Worm (Caenorhabditis elegans) whole organism, young adult: ENCODE results near the gene rha-2.

Experiments
- B0019.2 ChIP-seq: fragments of 200-800 bp; sonication (Bioruptor generic); conservative IDR thresholded peaks from 2 replicates; pipeline ENCODE4 v1.3.6; 2022; ENCODE audit warnings: missing genetic modification reagents, missing genetic modification characterization, missing compliant biosample characterization
- B0261.1 ChIP-seq: sonication (generic microtip); optimal IDR thresholded peaks from 2 replicates; lab custom pipeline; 2016; ENCODE audit warnings: mild to moderate bottlenecking, missing genetic modification characterization, moderate library complexity, missing compliant biosample characterization
- C17E4.6 ChIP-seq: fragments of 200-800 bp; sonication (Bioruptor generic); IDR thresholded peaks from 2 replicates; pipeline ENCODE4 v1.3.6; 2022; ENCODE audit warnings: missing genetic modification reagents, missing genetic modification characterization, missing compliant biosample characterization
- F10E7.11 ChIP-seq: sonication (generic microtip); optimal IDR thresholded peaks from 2 replicates; lab custom pipeline; 2017; ENCODE audit warnings: mild to moderate bottlenecking, missing genetic modification characterization, moderate library complexity, missing compliant biosample characterization
- F22D6.2 ChIP-seq: sonication (generic microtip); optimal IDR thresholded peaks from 2 replicates; lab custom pipeline; 2016; ENCODE audit warnings: mild to moderate bottlenecking, missing genetic modification characterization, missing compliant biosample characterization
- F23B12.7 ChIP-seq: sonication (generic microtip); optimal IDR thresholded peaks from 2 replicates; lab custom pipeline; 2017; ENCODE audit warnings: missing genetic modification characterization, mild to moderate bottlenecking, missing compliant biosample characterization, antibody characterized with exemption, moderate library complexity; ENCODE audit not compliant: insufficient read depth
- F37B4.10 ChIP-seq: fragments of 200-800 bp; sonication (Bioruptor generic); IDR thresholded peaks from 2 replicates; pipeline ENCODE4 v1.3.6; 2022; ENCODE audit warnings: missing genetic modification characterization, missing compliant biosample characterization
- F49E8.2 ChIP-seq: sonication (generic microtip); optimal IDR thresholded peaks from 3 replicates; lab custom pipeline; 2017; ENCODE audit warnings: missing genetic modification characterization, mild to moderate bottlenecking, missing compliant biosample characterization, antibody characterized with exemption, moderate library complexity; ENCODE audit not compliant: insufficient read depth
- F52B5.7 ChIP-seq: sonication (generic microtip); optimal IDR thresholded peaks from 2 replicates; lab custom pipeline; 2016; ENCODE audit warnings: mild to moderate bottlenecking, missing genetic modification characterization, missing compliant biosample characterization
- F57C9.4 ChIP-seq: sonication (generic microtip); optimal IDR thresholded peaks from 2 replicates; lab custom pipeline; 2017; ENCODE audit warnings: mild to moderate bottlenecking, missing genetic modification characterization, missing compliant biosample characterization
- K11D2.4 ChIP-seq: fragments of 200-800 bp; sonication (Bioruptor generic); IDR thresholded peaks from 2 replicates; pipeline ENCODE4 v1.3.6; 2022; ENCODE audit warnings: missing genetic modification reagents, missing genetic modification characterization, missing compliant biosample characterization
- T07F8.4 ChIP-seq: sonication (generic microtip); optimal IDR thresholded peaks from 2 replicates; lab custom pipeline; 2016; ENCODE audit warnings: mild to moderate bottlenecking, missing genetic modification characterization, moderate library complexity, missing compliant biosample characterization
- Y53G8AR.9 ChIP-seq: fragments of 200-800 bp; sonication (Bioruptor generic); conservative IDR thresholded peaks from 2 replicates; pipeline ENCODE4 v1.3.6; 2022; ENCODE audit warnings: missing genetic modification reagents, missing genetic modification characterization, missing compliant biosample characterization
- attf-6 ChIP-seq: fragments of 200-800 bp; sonication (Bioruptor generic); IDR thresholded peaks from 2 replicates; pipeline ENCODE4 v1.3.6; 2022; ENCODE audit warnings: missing genetic modification reagents, missing genetic modification characterization, missing compliant biosample characterization
- bed-2 ChIP-seq: fragments of 200-800 bp; sonication (Bioruptor generic); IDR thresholded peaks from 2 replicates; pipeline ENCODE4 v1.3.6; 2022; ENCODE audit warnings: missing genetic modification reagents, missing genetic modification characterization, missing compliant biosample characterization
- ceh-100 ChIP-seq: fragments of 200-800 bp; sonication (Bioruptor generic); IDR thresholded peaks from 2 replicates; pipeline ENCODE4 v1.3.6; 2022; ENCODE audit warnings: missing genetic modification reagents, missing genetic modification characterization, missing compliant biosample characterization
- ceh-27 ChIP-seq: fragments of 200-800 bp; sonication (Bioruptor generic); optimal IDR thresholded peaks from 2 replicates; lab custom pipeline; 2018; ENCODE audit warnings: mild to moderate bottlenecking, missing genetic modification characterization, moderate library complexity, missing compliant biosample characterization
- ceh-58 ChIP-seq: fragments of 200-800 bp; sonication (Bioruptor generic); IDR thresholded peaks from 2 replicates; pipeline ENCODE4 v1.3.6; 2022; ENCODE audit warnings: missing genetic modification characterization, missing compliant biosample characterization
- dox-1 ChIP-seq: fragments of 200-800 bp; sonication (Bioruptor generic); IDR thresholded peaks from 2 replicates; pipeline ENCODE4 v1.3.6; 2022; ENCODE audit warnings: missing genetic modification reagents, missing genetic modification characterization, missing compliant biosample characterization
- egl-44 ChIP-seq: fragments of 200-800 bp; sonication (Bioruptor generic); IDR thresholded peaks from 2 replicates; pipeline ENCODE4 v1.3.6; 2022; ENCODE audit warnings: missing genetic modification reagents, missing genetic modification characterization, missing compliant biosample characterization
- fkh-3 ChIP-seq: sonication (generic microtip); optimal IDR thresholded peaks from 2 replicates; lab custom pipeline; 2016; ENCODE audit warnings: mild to moderate bottlenecking, missing genetic modification characterization, missing compliant biosample characterization
- gei-17 ChIP-seq: fragments of 200-800 bp; sonication (Bioruptor generic); optimal IDR thresholded peaks from 2 replicates; lab custom pipeline; 2018; ENCODE audit warnings: mild to moderate bottlenecking, missing genetic modification characterization, missing compliant biosample characterization
- hlh-12 ChIP-seq: sonication (generic microtip); optimal IDR thresholded peaks from 2 replicates; lab custom pipeline; 2016; ENCODE audit warnings: missing genetic modification characterization, missing compliant biosample characterization
- hmg-1.2 ChIP-seq: fragments of 200-800 bp; sonication (Bioruptor generic); IDR thresholded peaks from 2 replicates; pipeline ENCODE4 v1.3.6; 2022; ENCODE audit warnings: missing genetic modification reagents, missing genetic modification characterization, missing compliant biosample characterization
- let-607 ChIP-seq, 2 experiments: fragments of 200-800 bp in 1 of 2; sonication (Bioruptor generic) in 1 of 2; sonication (generic microtip) in 1 of 2; optimal IDR thresholded peaks; 2 replicates each; lab custom pipeline; 2016 to 2018; ENCODE audit warnings: mild to moderate bottlenecking in 2 of 2, missing compliant biosample characterization in 2 of 2, missing genetic modification characterization in 2 of 2, moderate library complexity in 2 of 2, missing genotype in 1 of 2
- lin-35 ChIP-seq, 3 experiments: fragments of 150-350 bp in 2 of 3; sonication (generic microtip) in 1 of 3; optimal IDR thresholded peaks; 2 replicates each; lab custom pipeline; 2014 to 2018; ENCODE audit warnings: missing biosample characterization in 3 of 3, missing genetic modification characterization in 3 of 3, missing genetic modification reagents in 3 of 3
- lsl-1 ChIP-seq: fragments of 200-800 bp; sonication (Bioruptor generic); optimal IDR thresholded peaks from 2 replicates; lab custom pipeline; 2018; ENCODE audit warnings: mild to moderate bottlenecking, missing genetic modification characterization, moderate library complexity, missing compliant biosample characterization
- lsy-27 ChIP-seq: sonication (generic microtip); optimal IDR thresholded peaks from 2 replicates; lab custom pipeline; 2017; ENCODE audit warnings: missing genetic modification characterization, mild to moderate bottlenecking, missing compliant biosample characterization, antibody characterized with exemption, missing genotype, borderline replicate concordance; ENCODE audit not compliant: insufficient read depth
- madf-3 ChIP-seq: fragments of 200-800 bp; sonication (Bioruptor generic); IDR thresholded peaks from 2 replicates; pipeline ENCODE4 v1.3.6; 2022; ENCODE audit warnings: missing genetic modification reagents, missing genetic modification characterization, missing compliant biosample characterization
- madf-6 ChIP-seq: fragments of 200-800 bp; sonication (Bioruptor generic); IDR thresholded peaks from 2 replicates; pipeline ENCODE4 v1.3.6; 2022; ENCODE audit warnings: missing genetic modification reagents, missing genetic modification characterization, missing compliant biosample characterization
- mes-4 ChIP-seq: sonication (generic microtip); optimal IDR thresholded peaks from 2 replicates; lab custom pipeline; 2016; ENCODE audit warnings: missing genotype, missing genetic modification characterization, missing compliant biosample characterization
- mxl-1 ChIP-seq: sonication (generic microtip); optimal IDR thresholded peaks from 2 replicates; lab custom pipeline; 2016; ENCODE audit warnings: missing genetic modification characterization, missing compliant biosample characterization
- nfya-1 ChIP-seq: sonication (generic microtip); optimal IDR thresholded peaks from 2 replicates; lab custom pipeline; 2017; ENCODE audit warnings: antibody characterized with exemption, missing compliant biosample characterization, missing genetic modification characterization, borderline replicate concordance; ENCODE audit not compliant: insufficient read depth
- nfya-2 ChIP-seq: fragments of 200-800 bp; sonication (Bioruptor generic); IDR thresholded peaks from 2 replicates; pipeline ENCODE4 v1.3.6; 2022; ENCODE audit warnings: missing genetic modification reagents, missing genetic modification characterization, missing compliant biosample characterization
- nfyb-1 ChIP-seq: fragments of 200-800 bp; sonication (Bioruptor generic); IDR thresholded peaks from 2 replicates; pipeline ENCODE4 v1.3.6; 2022; ENCODE audit warnings: missing genetic modification reagents, missing genetic modification characterization, missing compliant biosample characterization
- nhr-90 ChIP-seq: sonication (generic microtip); optimal IDR thresholded peaks from 2 replicates; lab custom pipeline; 2016; ENCODE audit warnings: missing genotype, mild to moderate bottlenecking, missing genetic modification characterization, missing compliant biosample characterization
- pbrm-1 ChIP-seq: fragments of 200-800 bp; sonication (Bioruptor generic); IDR thresholded peaks from 2 replicates; pipeline ENCODE4 v1.3.6; 2022; ENCODE audit warnings: missing genetic modification reagents, missing genetic modification characterization, missing compliant biosample characterization
- sdz-38 ChIP-seq: sonication (generic microtip); optimal IDR thresholded peaks from 2 replicates; lab custom pipeline; 2016; ENCODE audit warnings: missing genotype, missing genetic modification characterization, missing compliant biosample characterization
- snpc-1.3 ChIP-seq: sonication (generic microtip); optimal IDR thresholded peaks from 2 replicates; lab custom pipeline; 2017; ENCODE audit warnings: missing genetic modification characterization, mild to moderate bottlenecking, missing compliant biosample characterization, antibody characterized with exemption, moderate library complexity, missing genotype, missing genetic modification reagents; ENCODE audit not compliant: insufficient read depth
- somi-1 ChIP-seq: fragments of 200-800 bp; sonication (Bioruptor generic); optimal IDR thresholded peaks from 2 replicates; lab custom pipeline; 2018; ENCODE audit warnings: mild to moderate bottlenecking, missing genetic modification characterization, missing compliant biosample characterization
- tbx-9 ChIP-seq: sonication (generic microtip); optimal IDR thresholded peaks from 2 replicates; lab custom pipeline; 2016; ENCODE audit warnings: borderline replicate concordance, missing genetic modification characterization, inconsistent platforms, missing compliant biosample characterization
- tlf-1 ChIP-seq: fragments of 200-800 bp; sonication (Bioruptor generic); optimal IDR thresholded peaks from 2 replicates; lab custom pipeline; 2018; ENCODE audit warnings: mild to moderate bottlenecking, missing genetic modification characterization, missing compliant biosample characterization
- xnd-1 ChIP-seq: sonication (generic microtip); optimal IDR thresholded peaks from 2 replicates; lab custom pipeline; 2016; ENCODE audit warnings: missing genotype, missing genetic modification reagents, missing genetic modification characterization, missing compliant biosample characterization
- zfh-2 ChIP-seq: fragments of 200-800 bp; sonication (Bioruptor generic); conservative IDR thresholded peaks from 2 replicates; pipeline ENCODE4 v1.3.6; 2022; ENCODE audit warnings: missing genetic modification reagents, missing genetic modification characterization, missing compliant biosample characterization
- zim-3 ChIP-seq: sonication (generic microtip); optimal IDR thresholded peaks from 2 replicates; lab custom pipeline; 2017; ENCODE audit warnings: mild to moderate bottlenecking, missing genetic modification characterization, moderate library complexity, missing compliant biosample characterization
- ztf-18 ChIP-seq: sonication (generic microtip); optimal IDR thresholded peaks from 2 replicates; lab custom pipeline; 2016; ENCODE audit warnings: missing genotype, mild to moderate bottlenecking, missing genetic modification characterization, missing compliant biosample characterization
- ztf-25 ChIP-seq: fragments of 200-800 bp; sonication (Bioruptor generic); IDR thresholded peaks from 2 replicates; pipeline ENCODE4 v1.3.6; 2022; ENCODE audit warnings: missing genetic modification reagents, missing genetic modification characterization, missing compliant biosample characterization
- ztf-3 ChIP-seq: fragments of 200-800 bp; sonication (Bioruptor generic); optimal IDR thresholded peaks from 2 replicates; lab custom pipeline; 2018; ENCODE audit warnings: mild to moderate bottlenecking, missing genetic modification characterization, missing compliant biosample characterization

Gene rha-2

DNA sequence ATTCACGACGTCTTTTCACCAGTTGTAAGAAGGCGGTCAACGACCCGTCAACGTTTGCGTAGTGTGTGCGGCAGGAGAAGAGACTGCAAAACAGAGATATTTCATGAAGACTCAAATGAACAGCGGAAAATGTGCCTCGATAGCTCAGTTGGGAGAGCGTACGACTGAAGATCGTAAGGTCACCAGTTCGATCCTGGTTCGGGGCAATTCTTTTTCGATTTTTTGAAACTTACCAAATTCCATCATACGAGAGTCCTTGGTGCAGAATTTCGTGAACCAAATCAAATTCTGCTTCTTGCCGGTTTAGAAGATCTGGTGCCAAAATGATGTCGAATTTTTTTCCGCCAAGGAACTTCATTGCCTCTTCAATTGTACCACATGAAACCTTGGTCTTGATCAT is 38.6 kb upstream of the rha-2 start (continued):
- no peak for TF ChIP-seq bed-2 (GFP tag; lab: Robert Waterston, UW)
- peak in 1 of 3 experiments; percentile 60 for TF ChIP-seq lin-35 (GFP tag; optimal IDR thresholded peaks at IDR 0.05; lab: Kevin White, UChicago)
- TF ChIP-seq nfyb-1 (GFP tag; lab: Robert Waterston, UW), result peak; percentile 48; the same call in 1 of the 2 replicates
- TF ChIP-seq gei-17 (GFP tag; lab: Kevin White, UChicago), result no peak
- peak; percentile 75 for TF ChIP-seq egl-44 (GFP tag; lab: Robert Waterston, UW)
- TF ChIP-seq hmg-1.2 (GFP tag; lab: Robert Waterston, UW), result peak; percentile 64
- TF ChIP-seq K11D2.4 (GFP tag; lab: Robert Waterston, UW), result peak; percentile 52; the same call in 1 of the 2 replicates
- peak; percentile 20 for TF ChIP-seq ztf-18
- TF ChIP-seq mes-4 (tag; lab: Kevin White, UChicago), result no peak
- TF ChIP-seq tbx-9 (tag; lab: Kevin White, UChicago), result no peak
- no peak for TF ChIP-seq ztf-3 (GFP tag; lab: Kevin White, UChicago)
- peak; percentile 39 for TF ChIP-seq F52B5.7
- TF ChIP-seq ceh-58 (GFP tag; lab: Robert Waterston, UW), result no peak
- no peak for TF ChIP-seq F49E8.2 (tag; lab: Kevin White, UChicago)
- no peak for TF ChIP-seq fkh-3
- no peak for TF ChIP-seq attf-6 (GFP tag; lab: Robert Waterston, UW)
- peak; percentile 43 for TF ChIP-seq nhr-90 (tag; lab: Kevin White, UChicago)
- TF ChIP-seq lsl-1 (GFP tag; lab: Kevin White, UChicago), result no peak
- no peak for TF ChIP-seq C17E4.6 (GFP tag; lab: Robert Waterston, UW)
- no peak for TF ChIP-seq F10E7.11 (tag; lab: Kevin White, UChicago)
- TF ChIP-seq zfh-2 (GFP tag; lab: Robert Waterston, UW), result no peak
- TF ChIP-seq F37B4.10 (GFP tag; lab: Robert Waterston, UW), result no peak
- TF ChIP-seq xnd-1 (tag; lab: Kevin White, UChicago), result no peak
- no peak for TF ChIP-seq nfya-2 (GFP tag; lab: Robert Waterston, UW)
- peak; percentile 54; the same call in 1 of the 2 replicates for TF ChIP-seq pbrm-1 (GFP tag; lab: Robert Waterston, UW)
- TF ChIP-seq nfya-1 (tag; lab: Kevin White, UChicago), result no peak
- TF ChIP-seq tlf-1 (GFP tag; lab: Kevin White, UChicago), result no peak
- TF ChIP-seq sdz-38 (tag; lab: Kevin White, UChicago), result no peak
- no peak for TF ChIP-seq hlh-12 (tag; lab: Kevin White, UChicago)
- no peak for TF ChIP-seq B0019.2 (GFP tag; lab: Robert Waterston, UW)
- no peak for TF ChIP-seq T07F8.4 (tag; lab: Kevin White, UChicago)
- no peak for TF ChIP-seq lsy-27 (tag; lab: Kevin White, UChicago)
- 0 out of 2 replicates have a peak, but pooled peaks have one; percentile 20 for TF ChIP-seq Y53G8AR.9
- no peak for TF ChIP-seq F57C9.4 (tag; lab: Kevin White, UChicago)
- TF ChIP-seq zim-3 (tag; lab: Kevin White, UChicago), result no peak
- TF ChIP-seq somi-1, result no peak
- peak; percentile 62 for TF ChIP-seq F23B12.7 (tag; lab: Kevin White, UChicago)
- TF ChIP-seq F22D6.2 (tag; lab: Kevin White, UChicago), result peak; percentile 25
- TF ChIP-seq dox-1 (GFP tag; lab: Robert Waterston, UW), result peak; percentile 52; the same call in 1 of the 2 replicates
- TF ChIP-seq let-607 (tag; optimal IDR thresholded peaks at IDR 0.05; lab: Kevin White, UChicago), result peak in 1 of 2 experiments; percentile 18
- TF ChIP-seq snpc-1.3 (tag; lab: Kevin White, UChicago), result peak; percentile 7
- no peak for TF ChIP-seq ztf-25 (GFP tag; lab: Robert Waterston, UW)
- TF ChIP-seq mxl-1, result no peak
- TF ChIP-seq ceh-100 (GFP tag; lab: Robert Waterston, UW), result no peak
- TF ChIP-seq madf-6, result peak; percentile 40; the same call in 1 of the 2 replicates
- TF ChIP-seq B0261.1, result peak; percentile 75
- TF ChIP-seq ceh-27 (GFP tag; lab: Kevin White, UChicago), result peak; percentile 42
- no peak for TF ChIP-seq madf-3
